Worm (Caenorhabditis elegans) whole organism, young adult: ENCODE measurements around the gene EGAP9.3.

Source experiments
- C06A6.2 ChIP-seq: fragments of 200-800 bp; sonication (Bioruptor generic); conservative IDR thresholded peaks from 2 replicates; pipeline ENCODE4 v1.3.6; 2022; ENCODE audit warnings: missing genetic modification characterization, missing compliant biosample characterization
- F22D6.2 ChIP-seq: sonication (generic microtip); optimal IDR thresholded peaks from 2 replicates; lab custom pipeline; 2016; ENCODE audit warnings: mild to moderate bottlenecking, missing genetic modification characterization, missing compliant biosample characterization
- ama-1 ChIP-seq, 3 experiments: fragments of 150-350 bp in 1 of 3; sonication (generic microtip) in 2 of 3; optimal IDR thresholded peaks; 2 replicates each; lab custom pipeline; 2014 to 2018; ENCODE audit warnings: missing biosample characterization in 2 of 3, missing genetic modification characterization in 2 of 3, missing genetic modification reagents in 2 of 3
- ccch-3 ChIP-seq: fragments of 200-800 bp; sonication (Bioruptor generic); optimal IDR thresholded peaks from 2 replicates; lab custom pipeline; 2018; ENCODE audit warnings: mild to moderate bottlenecking, missing genetic modification characterization, missing compliant biosample characterization
- ceh-79 ChIP-seq: sonication (generic microtip); optimal IDR thresholded peaks from 2 replicates; lab custom pipeline; 2017; ENCODE audit warnings: mild to moderate bottlenecking, missing genetic modification characterization, missing compliant biosample characterization
- lin-54 ChIP-seq: fragments of 200-800 bp; sonication (Bioruptor generic); optimal IDR thresholded peaks from 2 replicates; lab custom pipeline; 2018; ENCODE audit warnings: mild to moderate bottlenecking, missing genetic modification characterization, missing compliant biosample characterization
- nfya-1 ChIP-seq: sonication (generic microtip); optimal IDR thresholded peaks from 2 replicates; lab custom pipeline; 2017; ENCODE audit warnings: antibody characterized with exemption, missing compliant biosample characterization, missing genetic modification characterization, borderline replicate concordance; ENCODE audit not compliant: insufficient read depth
- unc-62 ChIP-seq: fragments of 150-350 bp; optimal IDR thresholded peaks from 2 replicates; lab custom pipeline; 2014; ENCODE audit warnings: missing biosample characterization, missing genetic modification reagents, missing genetic modification characterization
- xnd-1 ChIP-seq: sonication (generic microtip); optimal IDR thresholded peaks from 2 replicates; lab custom pipeline; 2016; ENCODE audit warnings: missing genotype, missing genetic modification reagents, missing genetic modification characterization, missing compliant biosample characterization
- zim-3 ChIP-seq: sonication (generic microtip); optimal IDR thresholded peaks from 2 replicates; lab custom pipeline; 2017; ENCODE audit warnings: mild to moderate bottlenecking, missing genetic modification characterization, moderate library complexity, missing compliant biosample characterization

DNA sequence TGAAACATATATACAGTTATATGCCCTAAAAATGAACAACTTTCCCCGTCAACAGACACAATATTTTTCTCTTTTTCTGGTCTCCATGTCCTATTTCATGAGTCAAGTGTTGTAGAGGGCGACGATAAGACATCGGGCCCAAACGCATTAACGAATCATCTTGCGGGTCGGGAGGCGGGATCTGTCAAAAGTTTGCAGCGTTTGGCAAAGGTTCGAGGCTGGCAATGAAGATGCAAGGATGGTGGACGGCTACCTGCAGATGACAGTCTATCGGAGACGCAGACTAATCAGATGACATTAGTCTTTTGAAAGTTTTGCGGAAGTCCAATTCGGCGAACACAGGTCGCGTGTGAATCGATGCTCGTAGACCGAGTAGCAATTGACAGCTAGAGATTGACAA is 40.9 kb upstream of the EGAP9.3 start:
- TF ChIP-seq nfya-1 (tag; lab: Kevin White, UChicago) (no peak), ccch-3 (GFP tag; lab: Kevin White, UChicago) (no peak), lin-54 (GFP tag; lab: Kevin White, UChicago) (no peak), ceh-79 (tag; lab: Kevin White, UChicago) (no peak), F22D6.2 (no peak), zim-3 (tag; lab: Kevin White, UChicago) (no peak), ama-1 (optimal IDR thresholded peaks at IDR 0.05; lab: Kevin White, UChicago) (no peak), ama-1 (GFP tag; optimal IDR thresholded peaks at IDR 0.05; lab: Kevin White, UChicago) (no peak), C06A6.2 (GFP tag; lab: Robert Waterston, UW) (no peak), xnd-1 (tag; lab: Kevin White, UChicago) (no peak), unc-62 (GFP tag; lab: Kevin White, UChicago) (no peak)
